Worm (Caenorhabditis elegans) whole organism, young adult: Measurements from ENCODE around the gene ver-4.

Experiments
- Y53F4B.3 ChIP-seq: fragments of 200-800 bp; sonication (Bioruptor generic); IDR thresholded peaks from 2 replicates; pipeline ENCODE4 v1.3.6; 2022; ENCODE audit warnings: missing genetic modification reagents, missing genetic modification characterization, missing compliant biosample characterization
- ztf-28 ChIP-seq: fragments of 200-800 bp; sonication (Bioruptor generic); IDR thresholded peaks from 2 replicates; pipeline ENCODE4 v1.3.6; 2022; ENCODE audit warnings: missing genetic modification reagents, missing genetic modification characterization, missing compliant biosample characterization

DNA sequence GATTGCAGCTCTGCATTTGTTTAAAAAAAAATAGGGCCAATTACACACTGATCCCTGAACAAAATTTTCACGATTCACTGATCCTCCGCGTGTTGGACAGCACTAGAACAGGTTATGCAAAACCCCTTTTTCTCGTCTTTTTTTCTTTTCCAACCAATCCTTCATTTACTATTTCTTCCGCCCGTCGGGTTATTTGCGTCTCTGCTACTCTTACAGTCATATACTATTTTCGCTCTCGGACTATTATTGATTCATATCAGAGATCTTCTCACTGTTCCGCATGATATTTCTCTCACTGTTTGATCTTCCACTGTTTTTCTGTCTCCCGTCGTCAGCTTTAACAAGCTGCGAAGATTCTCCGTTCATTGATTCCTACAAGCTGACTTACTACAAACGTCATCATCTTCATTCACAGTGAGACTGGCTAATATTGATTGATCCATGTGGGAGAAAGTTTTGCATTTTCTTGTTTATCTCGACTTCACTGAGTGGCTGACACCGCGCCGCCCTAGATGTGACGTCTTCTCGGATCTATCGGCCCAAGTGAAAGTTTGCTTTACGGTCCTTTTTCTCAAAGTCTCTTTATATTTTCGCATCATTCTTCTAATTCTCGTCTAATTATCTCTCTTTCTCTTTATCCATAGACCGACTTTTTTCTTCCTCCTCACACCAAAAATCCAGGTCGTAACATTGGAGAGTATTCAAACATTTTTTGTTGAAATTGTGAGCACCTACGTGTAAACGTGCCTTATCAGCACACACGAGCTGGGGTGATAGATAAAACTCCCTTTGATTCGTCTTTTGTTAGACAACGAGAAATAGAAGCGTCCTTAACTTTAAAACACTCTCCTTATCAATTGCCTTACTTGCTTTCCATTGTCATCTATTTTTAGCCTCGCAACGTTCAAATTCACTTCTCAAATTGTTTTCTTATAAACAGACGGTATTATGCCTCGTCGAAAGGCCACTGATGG is 54.2 kb downstream of the ver-4 start:
- TF ChIP-seq ztf-28 (no peak), Y53F4B.3 (GFP tag; lab: Robert Waterston, UW) (no peak)
